Worm (Caenorhabditis elegans) whole organism, L2 larva: ENCODE data around the gene haly-1.

ENCODE experiments used
- C34F6.9 ChIP-seq: fragments of 150-350 bp; optimal IDR thresholded peaks from 2 replicates; lab custom pipeline; 2014; ENCODE audit warnings: missing biosample characterization, missing genetic modification characterization
- Y55F3AM.14 ChIP-seq: fragments of 200-800 bp; sonication (Bioruptor generic); optimal IDR thresholded peaks from 2 replicates; lab custom pipeline; 2018; ENCODE audit warnings: mild to moderate bottlenecking, missing genetic modification characterization, missing compliant biosample characterization
- ZK546.5 ChIP-seq: sonication (generic microtip); optimal IDR thresholded peaks from 2 replicates; lab custom pipeline; 2017; ENCODE audit warnings: missing biosample characterization, missing genetic modification characterization
- alr-1 ChIP-seq: fragments of 150-350 bp; optimal IDR thresholded peaks from 2 replicates; lab custom pipeline; 2014; ENCODE audit warnings: missing biosample characterization, missing genetic modification characterization
- aly-2 ChIP-seq: fragments of 150-350 bp; optimal IDR thresholded peaks from 2 replicates; lab custom pipeline; 2014; ENCODE audit warnings: missing biosample characterization, missing genetic modification characterization
- ama-1 ChIP-seq: fragments of 150-350 bp; optimal IDR thresholded peaks from 2 replicates; lab custom pipeline; 2018; ENCODE audit warnings: inconsistent platforms
- blmp-1 ChIP-seq: sonication (generic microtip); optimal IDR thresholded peaks from 2 replicates; lab custom pipeline; 2017; ENCODE audit warnings: missing genetic modification characterization, mild to moderate bottlenecking, missing compliant biosample characterization, antibody characterized with exemption, moderate library complexity; ENCODE audit not compliant: insufficient read depth
- ceh-82 ChIP-seq: fragments of 150-350 bp; optimal IDR thresholded peaks from 2 replicates; lab custom pipeline; 2014; ENCODE audit warnings: missing biosample characterization, missing genetic modification characterization
- crh-2 ChIP-seq: sonication (generic microtip); optimal IDR thresholded peaks from 2 replicates; lab custom pipeline; 2017; ENCODE audit warnings: missing biosample characterization, missing genetic modification characterization
- dmd-4 ChIP-seq: sonication (generic microtip); optimal IDR thresholded peaks from 2 replicates; lab custom pipeline; 2017; ENCODE audit warnings: missing biosample characterization, missing genetic modification characterization
- egl-27 ChIP-seq: sonication (generic microtip); optimal IDR thresholded peaks from 3 replicates; lab custom pipeline; 2017; ENCODE audit warnings: missing biosample characterization, missing genetic modification reagents, missing genetic modification characterization
- elt-1 ChIP-seq: fragments of 150-350 bp; optimal IDR thresholded peaks from 2 replicates; lab custom pipeline; 2014; ENCODE audit warnings: missing biosample characterization, missing genetic modification characterization
- fos-1 ChIP-seq: fragments of 150-350 bp; optimal IDR thresholded peaks from 2 replicates; lab custom pipeline; 2014; ENCODE audit warnings: missing biosample characterization, missing genetic modification characterization
- gmeb-1 ChIP-seq: fragments of 150-350 bp; optimal IDR thresholded peaks from 2 replicates; lab custom pipeline; 2014; ENCODE audit warnings: missing biosample characterization, missing genetic modification characterization
- lin-39 ChIP-seq: fragments of 150-350 bp; optimal IDR thresholded peaks from 2 replicates; lab custom pipeline; 2014; ENCODE audit warnings: missing biosample characterization, missing genetic modification reagents, missing genetic modification characterization
- lsy-2 ChIP-seq, 2 experiments: fragments of 150-350 bp in 1 of 2; sonication (generic microtip) in 1 of 2; optimal IDR thresholded peaks; 2 replicates each; lab custom pipeline; 2014 to 2017; ENCODE audit warnings: missing biosample characterization in 2 of 2, missing genetic modification characterization in 2 of 2
- mab-5 ChIP-seq: fragments of 150-350 bp; optimal IDR thresholded peaks from 2 replicates; lab custom pipeline; 2014; ENCODE audit warnings: missing biosample characterization, missing genetic modification characterization
- mbf-1 ChIP-seq: sonication (generic microtip); optimal IDR thresholded peaks from 2 replicates; lab custom pipeline; 2017; ENCODE audit warnings: missing biosample characterization, missing genetic modification characterization
- mdl-1 ChIP-seq, 2 experiments: fragments of 150-350 bp in 1 of 2; sonication (generic microtip) in 1 of 2; optimal IDR thresholded peaks; 2 replicates each; lab custom pipeline; 2017; ENCODE audit warnings: missing biosample characterization in 2 of 2, missing genetic modification characterization in 2 of 2
- nhr-10 ChIP-seq: sonication (generic microtip); optimal IDR thresholded peaks from 2 replicates; lab custom pipeline; 2017; ENCODE audit warnings: missing biosample characterization, missing genetic modification characterization
- nhr-11 ChIP-seq: fragments of 150-350 bp; optimal IDR thresholded peaks from 2 replicates; lab custom pipeline; 2014; ENCODE audit warnings: missing biosample characterization, missing genetic modification characterization
- nhr-12 ChIP-seq: fragments of 150-350 bp; optimal IDR thresholded peaks from 2 replicates; lab custom pipeline; 2014; ENCODE audit warnings: missing biosample characterization, missing genetic modification characterization
- nhr-129 ChIP-seq: fragments of 150-350 bp; optimal IDR thresholded peaks from 2 replicates; lab custom pipeline; 2014; ENCODE audit warnings: missing biosample characterization, missing genetic modification characterization
- nhr-21 ChIP-seq: fragments of 150-350 bp; optimal IDR thresholded peaks from 2 replicates; lab custom pipeline; 2014; ENCODE audit warnings: missing biosample characterization, missing genetic modification characterization
- nhr-23 ChIP-seq: fragments of 150-350 bp; optimal IDR thresholded peaks from 2 replicates; lab custom pipeline; 2014; ENCODE audit warnings: missing biosample characterization, missing genetic modification reagents, missing genetic modification characterization
- nhr-237 ChIP-seq: fragments of 150-350 bp; optimal IDR thresholded peaks from 2 replicates; lab custom pipeline; 2014; ENCODE audit warnings: missing biosample characterization, missing genetic modification characterization
- nhr-25 ChIP-seq: fragments of 150-350 bp; sonication (generic microtip); optimal IDR thresholded peaks from 3 replicates; lab custom pipeline; 2014; ENCODE audit warnings: missing biosample characterization, missing genetic modification characterization
- nhr-6 ChIP-seq: fragments of 150-350 bp; optimal IDR thresholded peaks from 2 replicates; lab custom pipeline; 2014; ENCODE audit warnings: missing biosample characterization, missing genetic modification characterization
- nhr-77 ChIP-seq: fragments of 150-350 bp; optimal IDR thresholded peaks from 2 replicates; lab custom pipeline; 2014; ENCODE audit warnings: missing biosample characterization, missing genetic modification characterization
- peb-1 ChIP-seq: fragments of 150-350 bp; optimal IDR thresholded peaks from 2 replicates; lab custom pipeline; 2014; ENCODE audit warnings: missing biosample characterization, missing genetic modification characterization
- sem-4 ChIP-seq: fragments of 150-350 bp; optimal IDR thresholded peaks from 2 replicates; lab custom pipeline; 2014; ENCODE audit warnings: missing biosample characterization, missing genetic modification reagents, missing genetic modification characterization
- skn-1 ChIP-seq: sonication (generic microtip); optimal IDR thresholded peaks from 2 replicates; lab custom pipeline; 2017; ENCODE audit warnings: missing biosample characterization, missing genetic modification characterization
- snpc-4 ChIP-seq: fragments of 150-350 bp; optimal IDR thresholded peaks from 2 replicates; lab custom pipeline; 2014; ENCODE audit warnings: missing biosample characterization, missing genetic modification characterization
- zag-1 ChIP-seq: fragments of 150-350 bp; optimal IDR thresholded peaks from 2 replicates; lab custom pipeline; 2014; ENCODE audit warnings: missing biosample characterization, missing genetic modification characterization
- ztf-11 ChIP-seq: sonication (generic microtip); optimal IDR thresholded peaks from 2 replicates; lab custom pipeline; 2017; ENCODE audit warnings: missing biosample characterization, missing genetic modification characterization
- ztf-4 ChIP-seq: fragments of 150-350 bp; optimal IDR thresholded peaks from 2 replicates; lab custom pipeline; 2014; ENCODE audit warnings: missing biosample characterization, missing genetic modification characterization

haly-1 gene

ce11 chrX:10881984-10882383 is 14.4 kb downstream of the haly-1 start, which contains the start of gene T21E8.6:
Gene T21E8.6, plus strand, starts transcription at chrX:10882284.
- no peak for TF ChIP-seq mdl-1 (tag; optimal IDR thresholded peaks at IDR 0.05; lab: Kevin White, UChicago)
- TF ChIP-seq nhr-10 = no peak

ce11 chrX:10880509-10880908 is 15.9 kb downstream of the haly-1 start, which contains the start of gene T21E8.4:
Gene T21E8.4, plus strand, starts transcription at chrX:10880809.
- TF ChIP-seq mab-5 (no peak), Y55F3AM.14 (GFP tag; lab: Kevin White, UChicago) (no peak), nhr-21 (no peak), ama-1 (no peak), lin-39 (tag; lab: Kevin White, UChicago) (no peak), ceh-82 (tag; lab: Kevin White, UChicago) (no peak), nhr-77 (no peak), mbf-1 (tag; lab: Kevin White, UChicago) (no peak), snpc-4 (tag; lab: Kevin White, UChicago) (no peak), zag-1 (tag; lab: Kevin White, UChicago) (no peak), ztf-11 (tag; lab: Kevin White, UChicago) (no peak), nhr-237 (tag; lab: Kevin White, UChicago) (no peak), gmeb-1 (tag; lab: Kevin White, UChicago) (no peak), alr-1 (tag; lab: Kevin White, UChicago) (no peak)

- TF ChIP-seq nhr-129 (tag; lab: Kevin White, UChicago) (peak; percentile 21), blmp-1 (tag; lab: Kevin White, UChicago) (no peak), fos-1 (tag; lab: Kevin White, UChicago) (peak; percentile 67), ZK546.5 (tag; lab: Kevin White, UChicago) (no peak), nhr-11 (tag; lab: Kevin White, UChicago) (no peak), crh-2 (tag; lab: Kevin White, UChicago) (peak; percentile 36), dmd-4 (tag; lab: Kevin White, UChicago) (no peak), ztf-4 (tag; lab: Kevin White, UChicago) (no peak), elt-1 (tag; lab: Kevin White, UChicago) (no peak), snpc-4 (tag; lab: Kevin White, UChicago) (no peak)
- TF ChIP-seq, all 48 proteins: peak for 3
These were observed 19.2 kb downstream of the haly-1 start, which contains the start of gene pgp-6 for ce11 chrX:10877138-10877743. Gene pgp-6, minus strand, starts transcription at chrX:10877425.

ce11 chrX:10870137-10870536 is 26.3 kb downstream of the haly-1 start, which contains the start of gene pgp-7:
Gene pgp-7, minus strand, starts transcription at chrX:10870237.
- TF ChIP-seq ztf-4 (tag; lab: Kevin White, UChicago) (no peak), sem-4 (tag; lab: Kevin White, UChicago) (no peak), crh-2 (tag; lab: Kevin White, UChicago) (no peak), nhr-77 (no peak), Y55F3AM.14 (GFP tag; lab: Kevin White, UChicago) (no peak), peb-1 (tag; lab: Kevin White, UChicago) (no peak), nhr-237 (tag; lab: Kevin White, UChicago) (no peak), mdl-1 (tag; optimal IDR thresholded peaks at IDR 0.05; lab: Kevin White, UChicago) (no peak), nhr-12 (tag; lab: Kevin White, UChicago) (no peak), nhr-23 (tag; lab: Kevin White, UChicago) (no peak), zag-1 (tag; lab: Kevin White, UChicago) (no peak), ZK546.5 (tag; lab: Kevin White, UChicago) (no peak)

ce11 chrX:10864322-10864721 is 32.1 kb downstream of the haly-1 start, which contains the start of gene pgp-8:
Gene pgp-8, minus strand, starts transcription at chrX:10864422.
- TF ChIP-seq C34F6.9 (peak; percentile 51), nhr-6 (tag; lab: Kevin White, UChicago) (no peak)

ce11 chrX:10862582-10862981 is 33.8 kb downstream of the haly-1 start:
- TF ChIP-seq nhr-12 (tag; lab: Kevin White, UChicago) = no peak
- TF ChIP-seq blmp-1 (tag; lab: Kevin White, UChicago) = no peak
- TF ChIP-seq egl-27 = no peak
- TF ChIP-seq nhr-23 (tag; lab: Kevin White, UChicago) = no peak
- TF ChIP-seq skn-1 = no peak
- TF ChIP-seq nhr-77 = no peak
- TF ChIP-seq nhr-11 (tag; lab: Kevin White, UChicago) = no peak
- no peak for TF ChIP-seq dmd-4 (tag; lab: Kevin White, UChicago)
- no peak for TF ChIP-seq ztf-11 (tag; lab: Kevin White, UChicago)
- TF ChIP-seq lsy-2 (tag; optimal IDR thresholded peaks at IDR 0.05; lab: Kevin White, UChicago) = no peak
- no peak for TF ChIP-seq nhr-6 (tag; lab: Kevin White, UChicago)
- TF ChIP-seq aly-2 = no peak
- no peak for TF ChIP-seq mbf-1 (tag; lab: Kevin White, UChicago)
- TF ChIP-seq crh-2 (tag; lab: Kevin White, UChicago) = no peak
- no peak for TF ChIP-seq nhr-25 (tag; lab: Kevin White, UChicago)
